Fruit fly (Drosophila melanogaster): ENCODE data around the gene Atg3.

Atg3 gene

dm6 chr3L:18789203-18790018, 40.9 kb downstream of the Atg3 start (continued):
- TF ChIP-seq Dip3 (GFP tag; optimal IDR thresholded peaks at IDR 0.05), result peak; percentile 25
- TF ChIP-seq bcd (GFP tag; optimal IDR thresholded peaks at IDR 0.05), result peak; percentile 57
- 0 out of 3 replicates have a peak, but pooled peaks have one; percentile 40 for TF ChIP-seq Optix (GFP tag; IDR thresholded peaks at IDR 0.05)
- TF ChIP-seq sob (GFP tag; IDR thresholded peaks at IDR 0.05), result peak; percentile 82
- TF ChIP-seq HLH3B (GFP tag; IDR thresholded peaks at IDR 0.05), result peak; percentile 51; the same call in 1 of the 2 replicates
- TF ChIP-seq CG33557 (GFP tag; optimal IDR thresholded peaks at IDR 0.05), result no peak
- TF ChIP-seq CG17361 (GFP tag; IDR thresholded peaks at IDR 0.05), result peak; percentile 21; the same call in 1 of the 3 replicates
- TF ChIP-seq ab (GFP tag; optimal IDR thresholded peaks at IDR 0.05), result no peak
- TF ChIP-seq Rx (GFP tag; IDR thresholded peaks at IDR 0.05), result no peak; the same call in 1 of the 2 replicates
- peak; percentile 54 for TF ChIP-seq CG6813 (GFP tag; optimal IDR thresholded peaks at IDR 0.05)
- peak; percentile 88 for TF ChIP-seq lab (GFP tag; optimal IDR thresholded peaks at IDR 0.05)
- no peak for TF ChIP-seq trem (tag; optimal IDR thresholded peaks at IDR 0.05)
- peak; percentile 40; the same call in 1 of the 2 replicates for TF ChIP-seq MBD-R2 (GFP tag; IDR thresholded peaks at IDR 0.05)
- TF ChIP-seq emc (GFP tag; optimal IDR thresholded peaks at IDR 0.05), result no peak
- no peak for TF ChIP-seq D19B (GFP tag; optimal IDR thresholded peaks at IDR 0.05)
- no peak for TF ChIP-seq H2.0 (GFP tag; IDR thresholded peaks at IDR 0.05)
- peak; percentile 36 for TF ChIP-seq bigmax (GFP tag; optimal IDR thresholded peaks at IDR 0.05)
- TF ChIP-seq ac (GFP tag; optimal IDR thresholded peaks at IDR 0.05), result no peak
- no peak for TF ChIP-seq tna (GFP tag; IDR thresholded peaks at IDR 0.05; ENCODE audit: partially characterized antibody)
- no peak for TF ChIP-seq CG8765 (GFP tag; IDR thresholded peaks at IDR 0.05)
- no peak for TF ChIP-seq dan (GFP tag; IDR thresholded peaks at IDR 0.05)
- TF ChIP-seq gce (GFP tag; IDR thresholded peaks at IDR 0.05), result peak; percentile 79; the same call in 2 of the 3 replicates
- TF ChIP-seq prd (optimal IDR thresholded peaks at IDR 0.05), result no peak
- no peak for TF ChIP-seq prd (GFP tag; IDR thresholded peaks at IDR 0.05)
- peak; percentile 53 for TF ChIP-seq CG1603 (tag; optimal IDR thresholded peaks at IDR 0.05)
- peak; percentile 46 for TF ChIP-seq Max (GFP tag; optimal IDR thresholded peaks at IDR 0.05)
- peak; percentile 22 for TF ChIP-seq CG30403 (GFP tag; optimal IDR thresholded peaks at IDR 0.05)
- TF ChIP-seq Atf6 (GFP tag; IDR thresholded peaks at IDR 0.05), result peak; percentile 43; the same call in 1 of the 2 replicates
- no peak for TF ChIP-seq CG18011 (GFP tag; optimal IDR thresholded peaks at IDR 0.05)
- no peak for TF ChIP-seq chn (GFP tag; optimal IDR thresholded peaks at IDR 0.05)
- TF ChIP-seq YL-1 (GFP tag; optimal IDR thresholded peaks at IDR 0.05), result peak; percentile 15
- TF ChIP-seq Deaf1 (tag; optimal IDR thresholded peaks at IDR 0.05), result peak; percentile 99
- TF ChIP-seq danr (GFP tag; IDR thresholded peaks at IDR 0.05), result peak; percentile 37; the same call in 1 of the 2 replicates
- peak in 1 of 2 experiments; percentile 5 for TF ChIP-seq bsh (GFP tag; optimal IDR thresholded peaks at IDR 0.05)
- TF ChIP-seq CG2712 (tag; optimal IDR thresholded peaks at IDR 0.05), result no peak
- no peak for TF ChIP-seq luna (GFP tag; optimal IDR thresholded peaks at IDR 0.05)
- TF ChIP-seq Neu2 (GFP tag; optimal IDR thresholded peaks at IDR 0.05; ENCODE audit: borderline replicate concordance), result no peak
- no peak for TF ChIP-seq knrl (GFP tag; IDR thresholded peaks at IDR 0.05; ENCODE audit: partially characterized antibody)
- TF ChIP-seq CG16779 (GFP tag; IDR thresholded peaks at IDR 0.05), result peak; percentile 50; the same call in 1 of the 2 replicates
- TF ChIP-seq Ssrp (tag; optimal IDR thresholded peaks at IDR 0.05), result no peak
- peak; percentile 60 for TF ChIP-seq Nf-YA (GFP tag; IDR thresholded peaks at IDR 0.05)
- no peak for TF ChIP-seq CG8478 (optimal IDR thresholded peaks at IDR 0.05)
- peak; percentile 93 for TF ChIP-seq grn (GFP tag; optimal IDR thresholded peaks at IDR 0.05)
- TF ChIP-seq nerfin-2 (GFP tag; IDR thresholded peaks at IDR 0.05; ENCODE audit: partially characterized antibody), result no peak
- TF ChIP-seq lov (optimal IDR thresholded peaks at IDR 0.05), result no peak
- no peak for TF ChIP-seq lov (GFP tag; IDR thresholded peaks at IDR 0.05)
- TF ChIP-seq hth (optimal IDR thresholded peaks at IDR 0.05), result no peak
- TF ChIP-seq CG6272 (GFP tag; IDR thresholded peaks at IDR 0.05), result no peak
- peak; percentile 53 for TF ChIP-seq Asciz (GFP tag; optimal IDR thresholded peaks at IDR 0.05)
- TF ChIP-seq CG9727 (GFP tag; optimal IDR thresholded peaks at IDR 0.05), result peak; percentile 6

Measured in whole organism, embryonic.